Worm (Caenorhabditis elegans) whole organism, L3 larva: ENCODE results near the gene ZK662.5.

Experiments
- R02D3.7 ChIP-seq: fragments of 150-350 bp; optimal IDR thresholded peaks from 2 replicates; lab custom pipeline; 2014; ENCODE audit warnings: missing biosample characterization, missing genetic modification characterization
- ama-1 ChIP-seq: fragments of 150-350 bp; optimal IDR thresholded peaks from 2 replicates; lab custom pipeline; 2018
- ceh-16 ChIP-seq: sonication (generic microtip); optimal IDR thresholded peaks from 2 replicates; lab custom pipeline; 2017; ENCODE audit warnings: missing biosample characterization, missing genetic modification characterization
- ceh-28 ChIP-seq: fragments of 150-350 bp; optimal IDR thresholded peaks from 2 replicates; lab custom pipeline; 2014; ENCODE audit warnings: missing biosample characterization, missing genetic modification reagents, missing genetic modification characterization
- ceh-82 ChIP-seq: fragments of 150-350 bp; optimal IDR thresholded peaks from 2 replicates; lab custom pipeline; 2014; ENCODE audit warnings: missing biosample characterization, missing genetic modification characterization
- egl-27 ChIP-seq: sonication (generic microtip); optimal IDR thresholded peaks from 4 replicates; lab custom pipeline; 2017; ENCODE audit warnings: missing biosample characterization, missing genetic modification reagents, missing genetic modification characterization
- egl-5 ChIP-seq: fragments of 150-350 bp; optimal IDR thresholded peaks from 2 replicates; lab custom pipeline; 2017; ENCODE audit warnings: missing biosample characterization, missing genetic modification reagents, missing genetic modification characterization, inconsistent platforms
- elt-1 ChIP-seq: fragments of 150-350 bp; optimal IDR thresholded peaks from 2 replicates; lab custom pipeline; 2014; ENCODE audit warnings: missing biosample characterization, missing genetic modification characterization
- elt-2 ChIP-seq: sonication (generic microtip); optimal IDR thresholded peaks from 2 replicates; lab custom pipeline; 2016; ENCODE audit warnings: missing genetic modification reagents, mild to moderate bottlenecking, missing genetic modification characterization, missing compliant biosample characterization
- elt-3 ChIP-seq, 3 experiments: fragments of 150-350 bp in 1 of 3; sonication (generic microtip) in 2 of 3; optimal IDR thresholded peaks; 2 replicates in 2 of 3; 4 replicates in 1 of 3; lab custom pipeline; 2014 to 2017; ENCODE audit warnings: missing biosample characterization in 3 of 3, missing genetic modification characterization in 3 of 3
- fkh-10 ChIP-seq: sonication (generic microtip); optimal IDR thresholded peaks from 2 replicates; lab custom pipeline; 2017; ENCODE audit warnings: missing biosample characterization, missing genetic modification reagents, missing genetic modification characterization
- hmg-11 ChIP-seq: sonication (generic microtip); optimal IDR thresholded peaks from 2 replicates; lab custom pipeline; 2016; ENCODE audit warnings: missing genetic modification characterization, missing compliant biosample characterization
- jun-1 ChIP-seq: fragments of 150-350 bp; optimal IDR thresholded peaks from 2 replicates; lab custom pipeline; 2014; ENCODE audit warnings: missing biosample characterization, missing genetic modification reagents, missing genetic modification characterization
- lin-15B ChIP-seq: fragments of 150-350 bp; optimal IDR thresholded peaks from 2 replicates; lab custom pipeline; 2014; ENCODE audit warnings: missing biosample characterization, missing genetic modification characterization
- lin-39 ChIP-seq: fragments of 150-350 bp; optimal IDR thresholded peaks from 2 replicates; lab custom pipeline; 2018; ENCODE audit warnings: missing biosample characterization, missing genetic modification reagents, missing genetic modification characterization
- lsy-12 ChIP-seq: sonication (generic microtip); optimal IDR thresholded peaks from 2 replicates; lab custom pipeline; 2016; ENCODE audit warnings: mild to moderate bottlenecking, missing genetic modification characterization, missing compliant biosample characterization
- mdl-1 ChIP-seq: fragments of 150-350 bp; optimal IDR thresholded peaks from 2 replicates; lab custom pipeline; 2014; ENCODE audit warnings: missing biosample characterization, missing genetic modification characterization
- nfya-1 ChIP-seq: sonication (generic microtip); optimal IDR thresholded peaks from 2 replicates; lab custom pipeline; 2017; ENCODE audit warnings: missing genetic modification characterization, mild to moderate bottlenecking, missing compliant biosample characterization, antibody characterized with exemption, moderate library complexity; ENCODE audit not compliant: insufficient read depth
- nhr-12 ChIP-seq: fragments of 150-350 bp; optimal IDR thresholded peaks from 2 replicates; lab custom pipeline; 2014; ENCODE audit warnings: missing biosample characterization, missing genetic modification characterization
- nhr-23 ChIP-seq: fragments of 150-350 bp; optimal IDR thresholded peaks from 2 replicates; lab custom pipeline; 2014; ENCODE audit warnings: missing biosample characterization, missing genetic modification reagents, missing genetic modification characterization
- nhr-237 ChIP-seq: fragments of 150-350 bp; optimal IDR thresholded peaks from 2 replicates; lab custom pipeline; 2014; ENCODE audit warnings: missing biosample characterization, missing genetic modification characterization
- nhr-25 ChIP-seq: sonication (generic microtip); optimal IDR thresholded peaks from 2 replicates; lab custom pipeline; 2017; ENCODE audit warnings: missing biosample characterization, missing genetic modification characterization
- nhr-43 ChIP-seq: sonication (generic microtip); optimal IDR thresholded peaks from 2 replicates; lab custom pipeline; 2016; ENCODE audit warnings: mild to moderate bottlenecking, missing genetic modification characterization, missing compliant biosample characterization; ENCODE audit not compliant: poor library complexity, severe bottlenecking
- nhr-67 ChIP-seq: fragments of 150-350 bp; optimal IDR thresholded peaks from 2 replicates; lab custom pipeline; 2014; ENCODE audit warnings: missing biosample characterization, missing genetic modification characterization
- nhr-76 ChIP-seq: fragments of 150-350 bp; sonication (generic microtip); optimal IDR thresholded peaks from 5 replicates; lab custom pipeline; 2014; ENCODE audit warnings: missing biosample characterization, missing genetic modification characterization
- nhr-77 ChIP-seq: fragments of 150-350 bp; optimal IDR thresholded peaks from 2 replicates; lab custom pipeline; 2014; ENCODE audit warnings: missing biosample characterization, missing genetic modification characterization
- pha-4 ChIP-seq: fragments of 150-350 bp; optimal IDR thresholded peaks from 2 replicates; lab custom pipeline; 2014; ENCODE audit warnings: missing biosample characterization, missing genetic modification reagents, missing genetic modification characterization
- pqm-1 ChIP-seq: fragments of 150-350 bp; optimal IDR thresholded peaks from 2 replicates; lab custom pipeline; 2017; ENCODE audit warnings: missing biosample characterization, missing genetic modification characterization, inconsistent platforms
- sea-2 ChIP-seq: fragments of 150-350 bp; sonication (generic microtip); optimal IDR thresholded peaks from 4 replicates; lab custom pipeline; 2014; ENCODE audit warnings: missing biosample characterization, missing genetic modification reagents, missing genetic modification characterization
- skn-1 ChIP-seq: fragments of 150-350 bp; optimal IDR thresholded peaks from 2 replicates; lab custom pipeline; 2014; ENCODE audit warnings: missing biosample characterization, missing genetic modification characterization
- snpc-4 ChIP-seq: fragments of 150-350 bp; optimal IDR thresholded peaks from 2 replicates; lab custom pipeline; 2014; ENCODE audit warnings: missing biosample characterization, missing genetic modification characterization
- tbx-2 ChIP-seq: sonication (generic microtip); optimal IDR thresholded peaks from 2 replicates; lab custom pipeline; 2016; ENCODE audit warnings: mild to moderate bottlenecking, missing genetic modification characterization, missing compliant biosample characterization
- unc-39 ChIP-seq: sonication (generic microtip); optimal IDR thresholded peaks from 4 replicates; lab custom pipeline; 2017; ENCODE audit warnings: missing biosample characterization, missing genetic modification characterization
- unc-62 ChIP-seq: fragments of 150-350 bp; sonication (generic microtip); optimal IDR thresholded peaks from 4 replicates; lab custom pipeline; 2014; ENCODE audit warnings: missing biosample characterization, missing genetic modification reagents, missing genetic modification characterization
- zag-1 ChIP-seq: fragments of 150-350 bp; optimal IDR thresholded peaks from 2 replicates; lab custom pipeline; 2014; ENCODE audit warnings: missing biosample characterization, missing genetic modification characterization

ZK662.5 gene

ce11 chrX:15725566-15726173, 4.2 kb downstream of the ZK662.5 start, which contains the start of gene lin-15B:
Gene lin-15B, plus strand, starts transcription at chrX:15726123.
- TF ChIP-seq lin-15B (peak; percentile 74), nhr-12 (tag; lab: Kevin White, UChicago) (no peak)

ce11 chrX:15730342-15730741, 8.9 kb downstream of the ZK662.5 start:
- TF ChIP-seq mdl-1 (no peak), elt-2 (tag; lab: Kevin White, UChicago) (no peak), egl-27 (tag; lab: Kevin White, UChicago) (no peak), jun-1 (tag; lab: Kevin White, UChicago) (no peak), pqm-1 (tag; lab: Kevin White, UChicago) (no peak), nfya-1 (tag; lab: Kevin White, UChicago) (no peak), zag-1 (no peak), ama-1 (lab: Kevin White, UChicago) (no peak), nhr-23 (no peak), unc-62 (GFP tag; lab: Kevin White, UChicago) (no peak), R02D3.7 (tag; lab: Kevin White, UChicago) (no peak), nhr-67 (tag; lab: Kevin White, UChicago) (no peak), sea-2 (GFP tag; lab: Kevin White, UChicago) (no peak)
- TF ChIP-seq, all 47 proteins: peak for 0

- no peak for TF ChIP-seq elt-1 (tag; lab: Kevin White, UChicago)
- no peak for TF ChIP-seq nhr-67 (tag; lab: Kevin White, UChicago)
Observed at ce11 chrX:15731668-15732067, 10.2 kb downstream of the ZK662.5 start, which contains the start of gene lin-15A. Gene lin-15A, plus strand, starts transcription at chrX:15731968.

ce11 chrX:15736419-15736818, 15.0 kb downstream of the ZK662.5 start:
- TF ChIP-seq unc-39 (no peak), lsy-12 (tag; lab: Kevin White, UChicago) (peak; percentile 65), mdl-1 (no peak), nhr-76 (tag; lab: Kevin White, UChicago) (no peak), elt-2 (tag; lab: Kevin White, UChicago) (peak; percentile 48), tbx-2 (tag; lab: Kevin White, UChicago) (peak; percentile 82), snpc-4 (tag; lab: Kevin White, UChicago) (peak; percentile 85), egl-5 (tag; lab: Kevin White, UChicago) (peak; percentile 47), hmg-11 (tag; lab: Kevin White, UChicago) (peak; percentile 85), skn-1 (tag; lab: Kevin White, UChicago) (peak; percentile 70), pha-4 (tag; lab: Kevin White, UChicago) (peak; percentile 86), nhr-67 (tag; lab: Kevin White, UChicago) (no peak), egl-27 (tag; lab: Kevin White, UChicago) (peak; percentile 4), nhr-43 (tag; lab: Kevin White, UChicago) (peak; percentile 92), unc-62 (GFP tag; lab: Kevin White, UChicago) (no peak), lin-39 (tag; lab: Kevin White, UChicago) (peak; percentile 46), nhr-23 (peak; percentile 84), sea-2 (GFP tag; lab: Kevin White, UChicago) (no peak), nhr-237 (tag; lab: Kevin White, UChicago) (no peak), ceh-16 (tag; lab: Kevin White, UChicago) (no peak), lin-15B (peak; percentile 59), ceh-28 (tag; lab: Kevin White, UChicago) (peak; percentile 97), nhr-25 (peak; percentile 84), ama-1 (lab: Kevin White, UChicago) (no peak), ceh-82 (tag; lab: Kevin White, UChicago) (peak; percentile 72), elt-3 (tag; optimal IDR thresholded peaks at IDR 0.05; lab: Kevin White, UChicago) (no peak), fkh-10 (GFP tag; lab: Kevin White, UChicago) (no peak), jun-1 (tag; lab: Kevin White, UChicago) (peak; percentile 91), nhr-77 (tag; lab: Kevin White, UChicago) (peak; percentile 85), R02D3.7 (tag; lab: Kevin White, UChicago) (peak; percentile 60), pqm-1 (tag; lab: Kevin White, UChicago) (peak; percentile 47)
